Fruit fly (Drosophila melanogaster): Measurements from ENCODE around the gene croc.

dm6 chr3L:21427490-21427889, 48.8 kb downstream of the croc start, which contains the start of gene CG33288:
- TF ChIP-seq Myc (optimal IDR thresholded peaks at IDR 0.05), result no peak
- TF ChIP-seq psq (optimal IDR thresholded peaks at IDR 0.05), result no peak
- no peak for TF ChIP-seq h (optimal IDR thresholded peaks at IDR 0.05)
- TF ChIP-seq ttk (optimal IDR thresholded peaks at IDR 0.05), result no peak
